Fruit fly (Drosophila melanogaster): ENCODE data around the gene CG3437.

Gene CG3437

dm6 chr3L:9420054-9420818 is 37.2 kb downstream of the CG3437 start (continued):
- TF ChIP-seq maf-S (GFP tag; optimal IDR thresholded peaks at IDR 0.05) = no peak
- no peak for TF ChIP-seq CG3163 (GFP tag; optimal IDR thresholded peaks at IDR 0.05)
- TF ChIP-seq CG12769 (tag; optimal IDR thresholded peaks at IDR 0.05) = no peak
- no peak for TF ChIP-seq stwl (tag; optimal IDR thresholded peaks at IDR 0.05)
- no peak for TF ChIP-seq disco-r (GFP tag; optimal IDR thresholded peaks at IDR 0.05)

- no peak for TF ChIP-seq inv (GFP tag; IDR thresholded peaks at IDR 0.05; ENCODE audit: partially characterized antibody)
- no peak for TF ChIP-seq prd (optimal IDR thresholded peaks at IDR 0.05)
- peak; percentile 33; the same call in 1 of the 3 replicates for TF ChIP-seq prd (GFP tag; IDR thresholded peaks at IDR 0.05)
- no peak for TF ChIP-seq CG9437 (GFP tag; optimal IDR thresholded peaks at IDR 0.05)
- TF ChIP-seq ttk (GFP tag; IDR thresholded peaks at IDR 0.05) = 0 out of 2 replicates have a peak, but pooled peaks have one; percentile 5
- no peak for TF ChIP-seq corto (GFP tag; optimal IDR thresholded peaks at IDR 0.05)
- TF ChIP-seq CG11695 (GFP tag; IDR thresholded peaks at IDR 0.05) = peak; percentile 40; the same call in 1 of the 3 replicates
- no peak for TF ChIP-seq Nf-YB (GFP tag; optimal IDR thresholded peaks at IDR 0.05)
- peak; percentile 25 for TF ChIP-seq Sox102F (GFP tag; optimal IDR thresholded peaks at IDR 0.05)
- TF ChIP-seq CG6791 (GFP tag; IDR thresholded peaks at IDR 0.05; ENCODE audit: partially characterized antibody) = no peak
- TF ChIP-seq CG31224 (GFP tag; IDR thresholded peaks at IDR 0.05) = no peak
- 0 out of 2 replicates have a peak, but pooled peaks have one; percentile 50 for TF ChIP-seq CG5953 (GFP tag; IDR thresholded peaks at IDR 0.05)
- no peak for TF ChIP-seq gro (GFP tag; optimal IDR thresholded peaks at IDR 0.05)
- peak in 1 of 2 experiments; percentile 71 for TF ChIP-seq Pdp1 (GFP tag; optimal IDR thresholded peaks at IDR 0.05)
- no peak for TF ChIP-seq tio (GFP tag; optimal IDR thresholded peaks at IDR 0.05)
- TF ChIP-seq dm (GFP tag; optimal IDR thresholded peaks at IDR 0.05) = no peak
- TF ChIP-seq Ptx1 (GFP tag; IDR thresholded peaks at IDR 0.05) = 0 out of 2 replicates have a peak, but pooled peaks have one; percentile 20
- TF ChIP-seq CG12071 (GFP tag; optimal IDR thresholded peaks at IDR 0.05) = no peak
- 0 out of 3 replicates have a peak, but pooled peaks have one; percentile 10 for TF ChIP-seq ase (GFP tag; IDR thresholded peaks at IDR 0.05)
- TF ChIP-seq hkb (optimal IDR thresholded peaks at IDR 0.05) = no peak
- 0 out of 2 replicates have a peak, but pooled peaks have one; percentile 21 for TF ChIP-seq hkb (GFP tag; IDR thresholded peaks at IDR 0.05)
- no peak for TF ChIP-seq Hand (GFP tag; optimal IDR thresholded peaks at IDR 0.05)
- 0 out of 2 replicates have a peak, but pooled peaks have one; percentile 16 for TF ChIP-seq ranshi (GFP tag; IDR thresholded peaks at IDR 0.05)
- 0 out of 2 replicates have a peak, but pooled peaks have one; percentile 6 for TF ChIP-seq HLH3B (GFP tag; IDR thresholded peaks at IDR 0.05)
- no peak for TF ChIP-seq CG12391 (tag; optimal IDR thresholded peaks at IDR 0.05)
- TF ChIP-seq CrebB (tag; optimal IDR thresholded peaks at IDR 0.05) = no peak
- TF ChIP-seq Awh (GFP tag; IDR thresholded peaks at IDR 0.05) = peak; percentile 56; the same call in 1 of the 2 replicates
- peak; percentile 83 for TF ChIP-seq Drgx (GFP tag; IDR thresholded peaks at IDR 0.05)
- 0 out of 3 replicates have a peak, but pooled peaks have one; percentile 24 for TF ChIP-seq zfh1 (GFP tag; IDR thresholded peaks at IDR 0.05)
- TF ChIP-seq ap (GFP tag; IDR thresholded peaks at IDR 0.05) = 0 out of 2 replicates have a peak, but pooled peaks have one; percentile 35
- no peak for TF ChIP-seq gt (GFP tag; IDR thresholded peaks at IDR 0.05)
- no peak for TF ChIP-seq CG7556 (GFP tag; optimal IDR thresholded peaks at IDR 0.05)
- no peak for TF ChIP-seq CG11093 (GFP tag; IDR thresholded peaks at IDR 0.05)
- no peak for TF ChIP-seq CG13624 (GFP tag; optimal IDR thresholded peaks at IDR 0.05)
- TF ChIP-seq CG6175 (GFP tag; IDR thresholded peaks at IDR 0.05) = no peak
- TF ChIP-seq CG13894 (tag; optimal IDR thresholded peaks at IDR 0.05) = no peak
- no peak for TF ChIP-seq btn (GFP tag; optimal IDR thresholded peaks at IDR 0.05)
- TF ChIP-seq Scr (GFP tag; IDR thresholded peaks at IDR 0.05; ENCODE audit: partially characterized antibody) = no peak
- no peak for TF ChIP-seq dmrt11E (tag; optimal IDR thresholded peaks at IDR 0.05)
- peak; percentile 65; the same call in 2 of the 3 replicates for TF ChIP-seq ci (GFP tag; IDR thresholded peaks at IDR 0.05)
- TF ChIP-seq sisA (GFP tag; IDR thresholded peaks at IDR 0.05) = peak; percentile 32; the same call in 1 of the 2 replicates
- 0 out of 2 replicates have a peak, but pooled peaks have one; percentile 33 for TF ChIP-seq CG17328 (GFP tag; IDR thresholded peaks at IDR 0.05)
- peak; percentile 47 for TF ChIP-seq Med (GFP tag)
Measured at dm6 chr3L:9419328-9419727, 38.1 kb downstream of the CG3437 start.
